Worm (Caenorhabditis elegans) whole organism, young adult: Measurements from ENCODE around the gene Y59C2A.2.

Experiments
- F33H1.4 ChIP-seq: fragments of 200-800 bp; sonication (Bioruptor generic); IDR thresholded peaks from 2 replicates; pipeline ENCODE4 v1.3.6; 2022; ENCODE audit warnings: missing genetic modification reagents, missing genetic modification characterization, missing compliant biosample characterization
- F37B4.10 ChIP-seq: fragments of 200-800 bp; sonication (Bioruptor generic); IDR thresholded peaks from 2 replicates; pipeline ENCODE4 v1.3.6; 2022; ENCODE audit warnings: missing genetic modification characterization, missing compliant biosample characterization
- F39B2.1 ChIP-seq: fragments of 200-800 bp; sonication (Bioruptor generic); IDR thresholded peaks from 2 replicates; pipeline ENCODE4 v1.3.6; 2022; ENCODE audit warnings: missing genetic modification reagents, missing genetic modification characterization, missing compliant biosample characterization
- Y67H2A.10 ChIP-seq: fragments of 200-800 bp; sonication (Bioruptor generic); conservative IDR thresholded peaks from 2 replicates; pipeline ENCODE4 v1.3.6; 2022; ENCODE audit warnings: missing genetic modification reagents, missing genetic modification characterization, missing compliant biosample characterization
- Y95B8A.8 ChIP-seq: fragments of 200-800 bp; sonication (Bioruptor generic); IDR thresholded peaks from 2 replicates; pipeline ENCODE4 v1.3.6; 2022; ENCODE audit warnings: missing genetic modification reagents, missing genetic modification characterization, missing compliant biosample characterization
- attf-5 ChIP-seq: fragments of 200-800 bp; sonication (Bioruptor generic); optimal IDR thresholded peaks from 2 replicates; lab custom pipeline; 2018; ENCODE audit warnings: mild to moderate bottlenecking, missing genetic modification characterization, missing compliant biosample characterization
- cebp-1 ChIP-seq, 2 experiments: fragments of 200-800 bp in 1 of 2; sonication (Bioruptor generic) in 1 of 2; sonication (generic microtip) in 1 of 2; IDR thresholded peaks in 1 of 2; optimal IDR thresholded peaks in 1 of 2; 2 replicates each; pipeline versions ENCODE4 v1.3.6 to Lab custom; 2017 to 2022; ENCODE audit warnings: missing compliant biosample characterization in 2 of 2, missing genetic modification characterization in 2 of 2, mild to moderate bottlenecking in 1 of 2, missing genetic modification reagents in 1 of 2, moderate library complexity in 1 of 2
- ceh-27 ChIP-seq: fragments of 200-800 bp; sonication (Bioruptor generic); optimal IDR thresholded peaks from 2 replicates; lab custom pipeline; 2018; ENCODE audit warnings: mild to moderate bottlenecking, missing genetic modification characterization, moderate library complexity, missing compliant biosample characterization
- die-1 ChIP-seq: sonication (generic microtip); optimal IDR thresholded peaks from 2 replicates; lab custom pipeline; 2016; ENCODE audit warnings: missing genotype, mild to moderate bottlenecking, missing genetic modification characterization, missing compliant biosample characterization
- dox-1 ChIP-seq: fragments of 200-800 bp; sonication (Bioruptor generic); IDR thresholded peaks from 2 replicates; pipeline ENCODE4 v1.3.6; 2022; ENCODE audit warnings: missing genetic modification reagents, missing genetic modification characterization, missing compliant biosample characterization
- dpff-1 ChIP-seq: sonication (generic microtip); optimal IDR thresholded peaks from 2 replicates; lab custom pipeline; 2017; ENCODE audit warnings: mild to moderate bottlenecking, missing genetic modification characterization, missing compliant biosample characterization
- egl-18 ChIP-seq: fragments of 200-800 bp; sonication (Bioruptor generic); IDR thresholded peaks from 2 replicates; pipeline ENCODE4 v1.3.6; 2022; ENCODE audit warnings: missing genetic modification reagents, missing genetic modification characterization, missing compliant biosample characterization
- hmg-1.2 ChIP-seq: fragments of 200-800 bp; sonication (Bioruptor generic); IDR thresholded peaks from 2 replicates; pipeline ENCODE4 v1.3.6; 2022; ENCODE audit warnings: missing genetic modification reagents, missing genetic modification characterization, missing compliant biosample characterization
- let-607 ChIP-seq, 2 experiments: fragments of 200-800 bp in 1 of 2; sonication (Bioruptor generic) in 1 of 2; sonication (generic microtip) in 1 of 2; optimal IDR thresholded peaks; 2 replicates each; lab custom pipeline; 2016 to 2018; ENCODE audit warnings: mild to moderate bottlenecking in 2 of 2, missing compliant biosample characterization in 2 of 2, missing genetic modification characterization in 2 of 2, moderate library complexity in 2 of 2, missing genotype in 1 of 2
- lin-26 ChIP-seq: fragments of 200-800 bp; sonication (Bioruptor generic); IDR thresholded peaks from 2 replicates; pipeline ENCODE4 v1.3.6; 2022; ENCODE audit warnings: missing genetic modification reagents, missing genetic modification characterization, missing compliant biosample characterization
- lin-40 ChIP-seq: sonication (generic microtip); optimal IDR thresholded peaks from 2 replicates; lab custom pipeline; 2016; ENCODE audit warnings: missing genetic modification characterization, mild to moderate bottlenecking, missing compliant biosample characterization, missing genotype, missing genetic modification reagents
- nhr-120 ChIP-seq: fragments of 200-800 bp; sonication (Bioruptor generic); IDR thresholded peaks from 2 replicates; pipeline ENCODE4 v1.3.6; 2022; ENCODE audit warnings: missing genetic modification characterization, missing compliant biosample characterization
- nhr-27 ChIP-seq: fragments of 200-800 bp; sonication (Bioruptor generic); optimal IDR thresholded peaks from 2 replicates; lab custom pipeline; 2018; ENCODE audit warnings: mild to moderate bottlenecking, missing genetic modification characterization, moderate library complexity, missing compliant biosample characterization
- nhr-80 ChIP-seq: sonication (generic microtip); optimal IDR thresholded peaks from 2 replicates; lab custom pipeline; 2016; ENCODE audit warnings: missing genetic modification characterization, missing compliant biosample characterization
- rec-8 ChIP-seq, 2 experiments: sonication (generic microtip); optimal IDR thresholded peaks; 2 replicates each; lab custom pipeline; 2016; ENCODE audit warnings: mild to moderate bottlenecking in 2 of 2, missing genetic modification characterization in 2 of 2, missing genetic modification reagents in 2 of 2, missing genotype in 2 of 2, missing biosample characterization in 1 of 2, missing compliant biosample characterization in 1 of 2, moderate library complexity in 1 of 2
- rpc-1 ChIP-seq, 2 experiments: fragments of 150-350 bp in 1 of 2; sonication (generic microtip) in 1 of 2; optimal IDR thresholded peaks; 2 replicates each; lab custom pipeline; 2014 to 2018; ENCODE audit warnings: missing biosample characterization in 1 of 2, missing genetic modification characterization in 1 of 2, missing genetic modification reagents in 1 of 2, missing genotype in 1 of 2
- somi-1 ChIP-seq: fragments of 200-800 bp; sonication (Bioruptor generic); optimal IDR thresholded peaks from 2 replicates; lab custom pipeline; 2018; ENCODE audit warnings: mild to moderate bottlenecking, missing genetic modification characterization, missing compliant biosample characterization
- tbp1 ChIP-seq: fragments of 200-800 bp; sonication (Bioruptor generic); optimal IDR thresholded peaks from 2 replicates; lab custom pipeline; 2018; ENCODE audit warnings: mild to moderate bottlenecking, missing genetic modification characterization, missing compliant biosample characterization
- tbx-9 ChIP-seq: sonication (generic microtip); optimal IDR thresholded peaks from 2 replicates; lab custom pipeline; 2016; ENCODE audit warnings: borderline replicate concordance, missing genetic modification characterization, inconsistent platforms, missing compliant biosample characterization
- unc-62 ChIP-seq: fragments of 150-350 bp; optimal IDR thresholded peaks from 2 replicates; lab custom pipeline; 2014; ENCODE audit warnings: missing biosample characterization, missing genetic modification reagents, missing genetic modification characterization
- xnd-1 ChIP-seq: sonication (generic microtip); optimal IDR thresholded peaks from 2 replicates; lab custom pipeline; 2016; ENCODE audit warnings: missing genotype, missing genetic modification reagents, missing genetic modification characterization, missing compliant biosample characterization
- ztf-22 ChIP-seq: fragments of 200-800 bp; sonication (Bioruptor generic); optimal IDR thresholded peaks from 2 replicates; lab custom pipeline; 2018; ENCODE audit warnings: mild to moderate bottlenecking, missing genetic modification characterization, moderate library complexity, missing compliant biosample characterization

Gene Y59C2A.2

ce11 chrII:2206064-2206722, 2.3 kb upstream of the Y59C2A.2 start:
- TF ChIP-seq nhr-80 (tag; lab: Kevin White, UChicago) = no peak
- TF ChIP-seq tbp1 = peak; percentile 45
- peak; percentile 21 for TF ChIP-seq rpc-1 (optimal IDR thresholded peaks at IDR 0.05; lab: Kevin White, UChicago)
- peak; percentile 56 for TF ChIP-seq rpc-1 (tag; optimal IDR thresholded peaks at IDR 0.05; lab: Kevin White, UChicago)

ce11 chrII:2202147-2202546, 1.8 kb downstream of the Y59C2A.2 start:
- TF ChIP-seq let-607 (tag; optimal IDR thresholded peaks at IDR 0.05; lab: Kevin White, UChicago) = no peak
- no peak for TF ChIP-seq nhr-120 (GFP tag; lab: Robert Waterston, UW)
- TF ChIP-seq F33H1.4 (GFP tag; lab: Robert Waterston, UW) = no peak
- no peak for TF ChIP-seq Y95B8A.8
- TF ChIP-seq F39B2.1 = no peak
- no peak for TF ChIP-seq ztf-22 (GFP tag; lab: Kevin White, UChicago)
- TF ChIP-seq attf-5 (GFP tag; lab: Kevin White, UChicago) = no peak
- TF ChIP-seq Y67H2A.10 = no peak
- no peak for TF ChIP-seq egl-18 (GFP tag; lab: Robert Waterston, UW)

ce11 chrII:2197555-2198288, 6.2 kb downstream of the Y59C2A.2 start, which contains the start of gene C33C12.1:
Gene C33C12.1, plus strand, starts transcription at chrII:2198238.
- TF ChIP-seq unc-62 (GFP tag; lab: Kevin White, UChicago) = no peak
- no peak for TF ChIP-seq cebp-1 (GFP tag; IDR thresholded peaks at IDR 0.05; lab: Robert Waterston, UW)
- peak; percentile 3 for TF ChIP-seq cebp-1 (tag; optimal IDR thresholded peaks at IDR 0.05; lab: Kevin White, UChicago)

- TF ChIP-seq die-1 (no peak), lin-26 (GFP tag; lab: Robert Waterston, UW) (no peak), nhr-27 (tag; lab: Kevin White, UChicago) (no peak), somi-1 (no peak), F37B4.10 (GFP tag; lab: Robert Waterston, UW) (no peak), tbx-9 (tag; lab: Kevin White, UChicago) (no peak), tbp1 (no peak), rec-8 (tag; optimal IDR thresholded peaks at IDR 0.05; lab: Kevin White, UChicago) (no peak), dpff-1 (tag; lab: Kevin White, UChicago) (no peak), lin-40 (tag; lab: Kevin White, UChicago) (no peak)
These were observed 7.2 kb downstream of the Y59C2A.2 start for ce11 chrII:2196742-2197141.

- TF ChIP-seq dox-1 = no peak
- TF ChIP-seq attf-5 (GFP tag; lab: Kevin White, UChicago) = no peak
- no peak for TF ChIP-seq cebp-1 (GFP tag; IDR thresholded peaks at IDR 0.05; lab: Robert Waterston, UW)
- TF ChIP-seq cebp-1 (tag; optimal IDR thresholded peaks at IDR 0.05; lab: Kevin White, UChicago) = peak; percentile 17
- TF ChIP-seq xnd-1 (tag; lab: Kevin White, UChicago) = no peak
- peak; percentile 28 for TF ChIP-seq ceh-27 (GFP tag; lab: Kevin White, UChicago)
- TF ChIP-seq hmg-1.2 = peak; percentile 18; the same call in 1 of the 2 replicates
- TF ChIP-seq, all 124 proteins: peak for 3
These were observed 8.4 kb downstream of the Y59C2A.2 start for ce11 chrII:2195541-2195940.
